Fruit fly (Drosophila melanogaster) whole organism, embryonic: ENCODE results near the gene Sgs5bis.
A peak's percentile ranks its signal among the peaks of the same experiment; 100 is the strongest.

ENCODE experiments used
- Abd-B ChIP-seq: fragments of 200-800 bp; sonication (Bioruptor generic); optimal IDR thresholded peaks from 2 replicates; lab custom pipeline; 2018; ENCODE audit warnings: missing biosample characterization, mild to moderate bottlenecking, missing genetic modification characterization, moderate library complexity
- Bgb ChIP-seq: fragments of 200-800 bp; sonication (Bioruptor generic); IDR thresholded peaks from 2 replicates; pipeline ENCODE4 v1.3.6; 2022; ENCODE audit warnings: missing biosample characterization, missing genetic modification characterization; ENCODE audit not compliant: partially characterized antibody
- CG16813 ChIP-seq: fragments of 200-800 bp; sonication (Bioruptor generic); IDR thresholded peaks from 3 replicates; pipeline ENCODE4 v1.3.6; 2022; ENCODE audit warnings: missing biosample characterization, missing genetic modification characterization; ENCODE audit not compliant: partially characterized antibody
- CG17361 ChIP-seq: fragments of 200-800 bp; sonication (Bioruptor generic); IDR thresholded peaks from 3 replicates; pipeline ENCODE4 v1.3.6; 2022; ENCODE audit warnings: missing biosample characterization, missing genetic modification characterization
- CG17802 ChIP-seq: fragments of 200-800 bp; sonication (Bioruptor generic); optimal IDR thresholded peaks from 2 replicates; lab custom pipeline; 2018; ENCODE audit warnings: missing biosample characterization, mild to moderate bottlenecking, missing genetic modification characterization, moderate library complexity
- CG18599 ChIP-seq: fragments of 200-800 bp; sonication (Bioruptor generic); optimal IDR thresholded peaks from 3 replicates; lab custom pipeline; 2017; ENCODE audit warnings: missing biosample characterization, missing genetic modification characterization, mild to moderate bottlenecking, moderate library complexity, missing genetic modification reagents
- CG2199 ChIP-seq: fragments of 200-800 bp; sonication (Bioruptor generic); IDR thresholded peaks from 3 replicates; pipeline ENCODE4 v1.3.6; 2022; ENCODE audit warnings: missing biosample characterization, missing genetic modification characterization
- CG4282 ChIP-seq: fragments of 200-800 bp; sonication (Bioruptor generic); optimal IDR thresholded peaks from 2 replicates; lab custom pipeline; 2016; ENCODE audit warnings: missing biosample characterization, missing genetic modification characterization
- CG6272 ChIP-seq: fragments of 200-800 bp; sonication (Bioruptor generic); IDR thresholded peaks from 2 replicates; pipeline ENCODE4 v1.3.6; 2022; ENCODE audit warnings: missing biosample characterization, missing genetic modification characterization
- CG6654 ChIP-seq: fragments of 200-800 bp; sonication (Bioruptor generic); optimal IDR thresholded peaks from 2 replicates; lab custom pipeline; 2017; ENCODE audit warnings: missing biosample characterization, mild to moderate bottlenecking, missing genetic modification characterization
- CG6791 ChIP-seq: fragments of 200-800 bp; sonication (Bioruptor generic); IDR thresholded peaks from 3 replicates; pipeline ENCODE4 v1.3.6; 2022; ENCODE audit warnings: missing biosample characterization, missing genetic modification characterization; ENCODE audit not compliant: partially characterized antibody
- CG6813 ChIP-seq: fragments of 200-800 bp; sonication (Bioruptor generic); optimal IDR thresholded peaks from 2 replicates; lab custom pipeline; 2017; ENCODE audit warnings: missing biosample characterization, missing genetic modification characterization, mild to moderate bottlenecking, moderate library complexity, missing genetic modification reagents
- CG8089 ChIP-seq: fragments of 200-800 bp; sonication (Bioruptor generic); optimal IDR thresholded peaks from 3 replicates; lab custom pipeline; 2016; ENCODE audit warnings: missing biosample characterization, missing genetic modification characterization
- CTCF ChIP-seq: fragments of 200-800 bp; sonication (Bioruptor generic); optimal IDR thresholded peaks from 2 replicates; lab custom pipeline; 2017; ENCODE audit warnings: missing biosample characterization, mild to moderate bottlenecking, missing genetic modification characterization, moderate library complexity
- Dip2 ChIP-seq: fragments of 200-800 bp; sonication (Bioruptor generic); IDR thresholded peaks from 2 replicates; pipeline ENCODE4 v1.3.6; 2022; ENCODE audit warnings: missing biosample characterization, missing genetic modification characterization
- Dp ChIP-seq: fragments of 200-800 bp; sonication (Bioruptor generic); optimal IDR thresholded peaks from 2 replicates; lab custom pipeline; 2018; ENCODE audit warnings: missing biosample characterization, mild to moderate bottlenecking, missing genetic modification characterization, moderate library complexity
- Eip74EF ChIP-seq, 2 experiments: fragments of 200-800 bp in 1 of 2; fragments of >200 bp in 1 of 2; sonication (Bioruptor generic) in 1 of 2; optimal IDR thresholded peaks; 2 replicates each; lab custom pipeline; 2017 to 2019; ENCODE audit warnings: missing biosample characterization in 2 of 2, missing genetic modification characterization in 2 of 2, mild to moderate bottlenecking in 1 of 2, moderate library complexity in 1 of 2
- Ets65A ChIP-seq: fragments of 200-800 bp; sonication (Bioruptor generic); peaks from one replicate; lab custom pipeline; 2016; ENCODE audit warnings: missing biosample characterization, missing genetic modification characterization
- Ets97D ChIP-seq: fragments of 200-800 bp; sonication (Bioruptor generic); optimal IDR thresholded peaks from 3 replicates; lab custom pipeline; 2016; ENCODE audit warnings: missing biosample characterization, missing genetic modification characterization
- Opbp ChIP-seq: fragments of 200-800 bp; sonication (Bioruptor generic); IDR thresholded peaks from 3 replicates; pipeline ENCODE4 v1.3.6; 2022; ENCODE audit warnings: missing biosample characterization, missing genetic modification characterization; ENCODE audit not compliant: partially characterized antibody
- Pdp1 ChIP-seq, 2 experiments: fragments of 200-800 bp; sonication (Bioruptor generic); optimal IDR thresholded peaks; 3 replicates each; lab custom pipeline; 2016; ENCODE audit warnings: missing biosample characterization in 2 of 2, missing genetic modification characterization in 2 of 2, mild to moderate bottlenecking in 1 of 2, moderate library complexity in 1 of 2
- TFAM ChIP-seq: fragments of 200-800 bp; sonication (Bioruptor generic); optimal IDR thresholded peaks from 2 replicates; lab custom pipeline; 2017; ENCODE audit warnings: missing biosample characterization, missing genetic modification characterization, inconsistent platforms
- amos ChIP-seq: fragments of 200-800 bp; sonication (Bioruptor generic); IDR thresholded peaks from 2 replicates; pipeline ENCODE4 v1.3.6; 2022; ENCODE audit warnings: missing biosample characterization, missing genetic modification characterization; ENCODE audit not compliant: partially characterized antibody
- ara ChIP-seq: fragments of 200-800 bp; sonication (Bioruptor generic); IDR thresholded peaks from 2 replicates; pipeline ENCODE4 v1.3.6; 2022; ENCODE audit warnings: missing biosample characterization, missing genetic modification characterization
- danr ChIP-seq: fragments of 200-800 bp; sonication (Bioruptor generic); IDR thresholded peaks from 2 replicates; pipeline ENCODE4 v1.3.6; 2022; ENCODE audit warnings: missing biosample characterization, missing genetic modification characterization
- en ChIP-seq: fragments of 200-800 bp; sonication (Bioruptor generic); optimal IDR thresholded peaks from 2 replicates; lab custom pipeline; 2016; ENCODE audit warnings: missing biosample characterization, missing genetic modification characterization
- gcm ChIP-seq: fragments of 200-800 bp; sonication (Bioruptor generic); optimal IDR thresholded peaks from 2 replicates; lab custom pipeline; 2019; ENCODE audit warnings: missing biosample characterization, mild to moderate bottlenecking, missing genetic modification characterization, moderate library complexity
- grn ChIP-seq: fragments of 200-800 bp; sonication (Bioruptor generic); optimal IDR thresholded peaks from 3 replicates; lab custom pipeline; 2017; ENCODE audit warnings: missing biosample characterization, missing genetic modification characterization
- gsb-n ChIP-seq: fragments of 200-800 bp; sonication (Bioruptor generic); optimal IDR thresholded peaks from 3 replicates; lab custom pipeline; 2018; ENCODE audit warnings: missing biosample characterization, mild to moderate bottlenecking, missing genetic modification characterization
- kah ChIP-seq: fragments of 200-800 bp; sonication (Bioruptor generic); optimal IDR thresholded peaks from 2 replicates; lab custom pipeline; 2018; ENCODE audit warnings: missing biosample characterization, mild to moderate bottlenecking, missing genetic modification characterization
- nerfin-1 ChIP-seq: fragments of 200-800 bp; sonication (Bioruptor generic); optimal IDR thresholded peaks from 3 replicates; lab custom pipeline; 2019; ENCODE audit warnings: missing biosample characterization, mild to moderate bottlenecking, missing genetic modification characterization, moderate library complexity
- pnt ChIP-seq: fragments of 200-800 bp; sonication (Bioruptor generic); optimal IDR thresholded peaks from 3 replicates; lab custom pipeline; 2016; ENCODE audit warnings: missing biosample characterization, missing genetic modification characterization
- prd ChIP-seq, 3 experiments: fragments of >200 bp in 2 of 3; fragments of 200-800 bp in 1 of 3; sonication (Bioruptor generic) in 1 of 3; optimal IDR thresholded peaks in 2 of 3; IDR thresholded peaks in 1 of 3; 2 replicates in 2 of 3; 3 replicates in 1 of 3; pipeline versions ENCODE4 v1.3.6 to Lab custom; 2017 to 2022; ENCODE audit warnings: missing biosample characterization in 1 of 3, missing genetic modification characterization in 1 of 3
- run ChIP-seq: fragments of 200-800 bp; sonication (Bioruptor generic); optimal IDR thresholded peaks from 3 replicates; lab custom pipeline; 2018; ENCODE audit warnings: missing biosample characterization, mild to moderate bottlenecking, missing genetic modification characterization
- slbo ChIP-seq: fragments of 200-800 bp; sonication (Bioruptor generic); IDR thresholded peaks from 2 replicates; pipeline ENCODE4 v1.3.6; 2022; ENCODE audit warnings: missing biosample characterization, missing genetic modification characterization
- sna ChIP-seq: fragments of 200-800 bp; sonication (Bioruptor generic); IDR thresholded peaks from 2 replicates; pipeline ENCODE4 v1.3.6; 2022; ENCODE audit warnings: missing biosample characterization, missing genetic modification characterization; ENCODE audit not compliant: partially characterized antibody
- sqz ChIP-seq: fragments of 200-800 bp; sonication (Bioruptor generic); optimal IDR thresholded peaks from 3 replicates; lab custom pipeline; 2018; ENCODE audit warnings: missing biosample characterization, mild to moderate bottlenecking, missing genetic modification characterization
- zf30C ChIP-seq: fragments of 200-800 bp; sonication (Bioruptor generic); optimal IDR thresholded peaks from 3 replicates; lab custom pipeline; 2018; ENCODE audit warnings: missing biosample characterization, mild to moderate bottlenecking, missing genetic modification characterization

The Sgs5bis gene

dm6 chr3R:17616541-17616940 is 22.4 kb downstream of the Sgs5bis start (continued):
- no peak for TF ChIP-seq danr (GFP tag; lab: Robert Waterston, UW)
- TF ChIP-seq Dp (GFP tag; lab: Kevin White, UChicago), result no peak
- no peak for TF ChIP-seq kah (GFP tag; lab: Kevin White, UChicago)
- no peak for TF ChIP-seq en (GFP tag; lab: Kevin White, UChicago)
- TF ChIP-seq nerfin-1 (tag; lab: Kevin White, UChicago), result no peak
- no peak for TF ChIP-seq CG4282 (GFP tag; lab: Kevin White, UChicago)
- peak; percentile 54; the same call in 1 of the 3 replicates for TF ChIP-seq Opbp (GFP tag; lab: Robert Waterston, UW)
- TF ChIP-seq Bgb, result peak; percentile 73
- TF ChIP-seq CG6654 (GFP tag; lab: Kevin White, UChicago), result no peak
- 0 out of 2 replicates have a peak, but pooled peaks have one; percentile 34 for TF ChIP-seq slbo (GFP tag; lab: Robert Waterston, UW)
- TF ChIP-seq pnt, result peak; percentile 14
- TF ChIP-seq Ets97D, result no peak
- TF ChIP-seq CG8089 (GFP tag; lab: Kevin White, UChicago), result no peak
- peak; percentile 91 for TF ChIP-seq Ets65A (GFP tag; lab: Kevin White, UChicago)
- TF ChIP-seq run (tag; lab: Kevin White, UChicago), result no peak
- peak; percentile 37 for TF ChIP-seq Abd-B (GFP tag; lab: Kevin White, UChicago)
- TF ChIP-seq CG2199, result peak; percentile 93
- TF ChIP-seq ara (GFP tag; lab: Robert Waterston, UW), result no peak
- TF ChIP-seq gcm (GFP tag; lab: Kevin White, UChicago), result no peak
- peak; percentile 28 for TF ChIP-seq sqz (GFP tag; lab: Kevin White, UChicago)
- no peak for TF ChIP-seq CG17802 (tag; lab: Kevin White, UChicago)
- TF ChIP-seq CG16813 (GFP tag; lab: Robert Waterston, UW), result peak; percentile 62
- peak in 1 of 2 experiments; percentile 74 for TF ChIP-seq Pdp1 (GFP tag; optimal IDR thresholded peaks at IDR 0.05; lab: Kevin White, UChicago)
- peak; percentile 90 for TF ChIP-seq CTCF
- peak; percentile 81 for TF ChIP-seq Dip2 (GFP tag; lab: Robert Waterston, UW)
- peak; percentile 6 for TF ChIP-seq gsb-n (tag; lab: Kevin White, UChicago)
- TF ChIP-seq grn, result no peak
- no peak for TF ChIP-seq TFAM (GFP tag; lab: Kevin White, UChicago)
- TF ChIP-seq sna (GFP tag; lab: Robert Waterston, UW), result no peak
- no peak for TF ChIP-seq CG6813
- TF ChIP-seq CG17361 (GFP tag; lab: Robert Waterston, UW), result 0 out of 3 replicates have a peak, but pooled peaks have one; percentile 17
- TF ChIP-seq CG6272 (GFP tag; lab: Robert Waterston, UW), result 0 out of 2 replicates have a peak, but pooled peaks have one; percentile 45
- peak; percentile 51; the same call in 1 of the 3 replicates for TF ChIP-seq CG6791 (GFP tag; lab: Robert Waterston, UW)
- TF ChIP-seq CG18599 (GFP tag; lab: Kevin White, UChicago), result no peak
- peak in 1 of 2 experiments; percentile 11 for TF ChIP-seq prd (optimal IDR thresholded peaks at IDR 0.05; lab: Kevin White, UChicago)
- TF ChIP-seq prd (GFP tag; IDR thresholded peaks at IDR 0.05; lab: Robert Waterston, UW), result no peak
- TF ChIP-seq Eip74EF (GFP tag; optimal IDR thresholded peaks at IDR 0.05; lab: Kevin White, UChicago), result no peak
- TF ChIP-seq amos (GFP tag; lab: Robert Waterston, UW), result peak; percentile 72
- TF ChIP-seq zf30C, result no peak
